Worm (Caenorhabditis elegans): ENCODE results near the gene Y45F10D.6.

DNA sequence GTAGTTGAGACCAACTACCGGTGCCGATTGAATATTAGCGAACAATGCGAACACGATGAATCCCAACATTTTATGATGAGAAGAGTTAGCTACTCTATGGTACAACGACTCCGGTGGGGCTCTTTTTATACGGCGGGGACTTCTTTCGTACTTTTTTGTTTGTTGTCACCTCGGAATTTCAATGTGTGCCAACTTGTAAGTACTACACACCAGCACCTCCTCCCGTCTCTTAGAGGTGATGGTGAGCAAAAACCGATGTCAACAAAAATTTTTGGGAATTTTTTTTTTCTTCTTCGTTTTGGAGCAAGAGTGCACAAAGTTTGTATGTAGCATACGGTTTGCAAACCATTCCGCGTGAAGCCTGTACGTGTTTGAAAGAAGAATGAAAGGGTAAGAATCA lies 23.1 kb downstream of the Y45F10D.6 start, which contains the start of gene Y45F10D.2:
- TF ChIP-seq tbx-8 (GFP tag; optimal IDR thresholded peaks at IDR 0.05) (no peak), pha-4 (tag; optimal IDR thresholded peaks at IDR 0.05) (no peak)

Data from whole organism, mixed stage, embryonic.